Worm (Caenorhabditis elegans) whole organism, young adult: ENCODE results near the gene rsf-1.

ENCODE experiments used
- B0019.2 ChIP-seq: fragments of 200-800 bp; sonication (Bioruptor generic); conservative IDR thresholded peaks from 2 replicates; pipeline ENCODE4 v1.3.6; 2022; ENCODE audit warnings: missing genetic modification reagents, missing genetic modification characterization, missing compliant biosample characterization
- D2030.7 ChIP-seq: fragments of 200-800 bp; sonication (Bioruptor generic); IDR thresholded peaks from 2 replicates; pipeline ENCODE4 v1.3.6; 2022; ENCODE audit warnings: missing genetic modification reagents, missing genetic modification characterization, missing compliant biosample characterization
- F10E7.11 ChIP-seq: sonication (generic microtip); optimal IDR thresholded peaks from 2 replicates; lab custom pipeline; 2017; ENCODE audit warnings: mild to moderate bottlenecking, missing genetic modification characterization, moderate library complexity, missing compliant biosample characterization
- F23B12.7 ChIP-seq: sonication (generic microtip); optimal IDR thresholded peaks from 2 replicates; lab custom pipeline; 2017; ENCODE audit warnings: missing genetic modification characterization, mild to moderate bottlenecking, missing compliant biosample characterization, antibody characterized with exemption, moderate library complexity; ENCODE audit not compliant: insufficient read depth
- F33H1.4 ChIP-seq: fragments of 200-800 bp; sonication (Bioruptor generic); IDR thresholded peaks from 2 replicates; pipeline ENCODE4 v1.3.6; 2022; ENCODE audit warnings: missing genetic modification reagents, missing genetic modification characterization, missing compliant biosample characterization
- F57C9.4 ChIP-seq: sonication (generic microtip); optimal IDR thresholded peaks from 2 replicates; lab custom pipeline; 2017; ENCODE audit warnings: mild to moderate bottlenecking, missing genetic modification characterization, missing compliant biosample characterization
- Y53F4B.3 ChIP-seq: fragments of 200-800 bp; sonication (Bioruptor generic); IDR thresholded peaks from 2 replicates; pipeline ENCODE4 v1.3.6; 2022; ENCODE audit warnings: missing genetic modification reagents, missing genetic modification characterization, missing compliant biosample characterization
- Y53G8AR.9 ChIP-seq: fragments of 200-800 bp; sonication (Bioruptor generic); conservative IDR thresholded peaks from 2 replicates; pipeline ENCODE4 v1.3.6; 2022; ENCODE audit warnings: missing genetic modification reagents, missing genetic modification characterization, missing compliant biosample characterization
- ama-1 ChIP-seq, 3 experiments: fragments of 150-350 bp in 1 of 3; sonication (generic microtip) in 2 of 3; optimal IDR thresholded peaks; 2 replicates each; lab custom pipeline; 2014 to 2018; ENCODE audit warnings: missing biosample characterization in 2 of 3, missing genetic modification characterization in 2 of 3, missing genetic modification reagents in 2 of 3
- athp-1 ChIP-seq: sonication (generic microtip); optimal IDR thresholded peaks from 2 replicates; lab custom pipeline; 2017; ENCODE audit warnings: mild to moderate bottlenecking, missing genetic modification characterization, missing compliant biosample characterization
- bed-1 ChIP-seq: fragments of 200-800 bp; sonication (Bioruptor generic); IDR thresholded peaks from 2 replicates; pipeline ENCODE4 v1.3.6; 2022; ENCODE audit warnings: missing genetic modification reagents, missing genetic modification characterization, missing compliant biosample characterization
- bed-2 ChIP-seq: fragments of 200-800 bp; sonication (Bioruptor generic); IDR thresholded peaks from 2 replicates; pipeline ENCODE4 v1.3.6; 2022; ENCODE audit warnings: missing genetic modification reagents, missing genetic modification characterization, missing compliant biosample characterization
- ceh-79 ChIP-seq: sonication (generic microtip); optimal IDR thresholded peaks from 2 replicates; lab custom pipeline; 2017; ENCODE audit warnings: mild to moderate bottlenecking, missing genetic modification characterization, missing compliant biosample characterization
- die-1 ChIP-seq: sonication (generic microtip); optimal IDR thresholded peaks from 2 replicates; lab custom pipeline; 2016; ENCODE audit warnings: missing genotype, mild to moderate bottlenecking, missing genetic modification characterization, missing compliant biosample characterization
- efl-1 ChIP-seq: fragments of 150-350 bp; optimal IDR thresholded peaks from 2 replicates; lab custom pipeline; 2014; ENCODE audit warnings: missing biosample characterization, missing genetic modification reagents, missing genetic modification characterization
- egl-18 ChIP-seq: fragments of 200-800 bp; sonication (Bioruptor generic); IDR thresholded peaks from 2 replicates; pipeline ENCODE4 v1.3.6; 2022; ENCODE audit warnings: missing genetic modification reagents, missing genetic modification characterization, missing compliant biosample characterization
- ekl-4 ChIP-seq: fragments of 200-800 bp; sonication (Bioruptor generic); IDR thresholded peaks from 2 replicates; pipeline ENCODE4 v1.3.6; 2022; ENCODE audit warnings: missing genetic modification reagents, missing genetic modification characterization, missing compliant biosample characterization
- gei-17 ChIP-seq: fragments of 200-800 bp; sonication (Bioruptor generic); optimal IDR thresholded peaks from 2 replicates; lab custom pipeline; 2018; ENCODE audit warnings: mild to moderate bottlenecking, missing genetic modification characterization, missing compliant biosample characterization
- him-1 ChIP-seq: sonication (generic microtip); optimal IDR thresholded peaks from 2 replicates; lab custom pipeline; 2016; ENCODE audit warnings: missing genotype, missing genetic modification reagents, missing genetic modification characterization, missing compliant biosample characterization
- hmg-1.2 ChIP-seq: fragments of 200-800 bp; sonication (Bioruptor generic); IDR thresholded peaks from 2 replicates; pipeline ENCODE4 v1.3.6; 2022; ENCODE audit warnings: missing genetic modification reagents, missing genetic modification characterization, missing compliant biosample characterization
- lin-35 ChIP-seq, 3 experiments: fragments of 150-350 bp in 2 of 3; sonication (generic microtip) in 1 of 3; optimal IDR thresholded peaks; 2 replicates each; lab custom pipeline; 2014 to 2018; ENCODE audit warnings: missing biosample characterization in 3 of 3, missing genetic modification characterization in 3 of 3, missing genetic modification reagents in 3 of 3
- lin-40 ChIP-seq: sonication (generic microtip); optimal IDR thresholded peaks from 2 replicates; lab custom pipeline; 2016; ENCODE audit warnings: missing genetic modification characterization, mild to moderate bottlenecking, missing compliant biosample characterization, missing genotype, missing genetic modification reagents
- lin-54 ChIP-seq: fragments of 200-800 bp; sonication (Bioruptor generic); optimal IDR thresholded peaks from 2 replicates; lab custom pipeline; 2018; ENCODE audit warnings: mild to moderate bottlenecking, missing genetic modification characterization, missing compliant biosample characterization
- madf-8 ChIP-seq: fragments of 200-800 bp; sonication (Bioruptor generic); conservative IDR thresholded peaks from 2 replicates; pipeline ENCODE4 v1.3.6; 2022; ENCODE audit warnings: missing genetic modification reagents, missing genetic modification characterization, missing compliant biosample characterization
- mes-4 ChIP-seq: sonication (generic microtip); optimal IDR thresholded peaks from 2 replicates; lab custom pipeline; 2016; ENCODE audit warnings: missing genotype, missing genetic modification characterization, missing compliant biosample characterization
- nfya-1 ChIP-seq: sonication (generic microtip); optimal IDR thresholded peaks from 2 replicates; lab custom pipeline; 2017; ENCODE audit warnings: antibody characterized with exemption, missing compliant biosample characterization, missing genetic modification characterization, borderline replicate concordance; ENCODE audit not compliant: insufficient read depth
- nfyb-1 ChIP-seq: fragments of 200-800 bp; sonication (Bioruptor generic); IDR thresholded peaks from 2 replicates; pipeline ENCODE4 v1.3.6; 2022; ENCODE audit warnings: missing genetic modification reagents, missing genetic modification characterization, missing compliant biosample characterization
- nhr-27 ChIP-seq: fragments of 200-800 bp; sonication (Bioruptor generic); optimal IDR thresholded peaks from 2 replicates; lab custom pipeline; 2018; ENCODE audit warnings: mild to moderate bottlenecking, missing genetic modification characterization, moderate library complexity, missing compliant biosample characterization
- somi-1 ChIP-seq: fragments of 200-800 bp; sonication (Bioruptor generic); optimal IDR thresholded peaks from 2 replicates; lab custom pipeline; 2018; ENCODE audit warnings: mild to moderate bottlenecking, missing genetic modification characterization, missing compliant biosample characterization
- tlf-1 ChIP-seq: fragments of 200-800 bp; sonication (Bioruptor generic); optimal IDR thresholded peaks from 2 replicates; lab custom pipeline; 2018; ENCODE audit warnings: mild to moderate bottlenecking, missing genetic modification characterization, missing compliant biosample characterization
- unc-62 ChIP-seq: fragments of 150-350 bp; optimal IDR thresholded peaks from 2 replicates; lab custom pipeline; 2014; ENCODE audit warnings: missing biosample characterization, missing genetic modification reagents, missing genetic modification characterization
- zfh-2 ChIP-seq: fragments of 200-800 bp; sonication (Bioruptor generic); conservative IDR thresholded peaks from 2 replicates; pipeline ENCODE4 v1.3.6; 2022; ENCODE audit warnings: missing genetic modification reagents, missing genetic modification characterization, missing compliant biosample characterization

The rsf-1 gene

ce11 chrII:11347878-11348556 is 41.8 kb downstream of the rsf-1 start, which contains the start of the genes B0491.6 and pigm-1 (continued):
- TF ChIP-seq mes-4 (tag; lab: Kevin White, UChicago) (no peak), lin-40 (peak; percentile 64), tlf-1 (GFP tag; lab: Kevin White, UChicago) (no peak), lin-54 (GFP tag; lab: Kevin White, UChicago) (peak; percentile 62), nfya-1 (no peak), hmg-1.2 (GFP tag; lab: Robert Waterston, UW) (peak; percentile 94)

- no peak for TF ChIP-seq Y53F4B.3 (GFP tag; lab: Robert Waterston, UW)
- TF ChIP-seq somi-1 (GFP tag; lab: Kevin White, UChicago), result no peak
- no peak for TF ChIP-seq zfh-2 (GFP tag; lab: Robert Waterston, UW)
- TF ChIP-seq F33H1.4 (GFP tag; lab: Robert Waterston, UW), result no peak
- TF ChIP-seq egl-18 (GFP tag; lab: Robert Waterston, UW), result no peak
- no peak for TF ChIP-seq F57C9.4 (tag; lab: Kevin White, UChicago)
- TF ChIP-seq lin-35 (GFP tag; optimal IDR thresholded peaks at IDR 0.05; lab: Kevin White, UChicago), result no peak
- TF ChIP-seq gei-17 (GFP tag; lab: Kevin White, UChicago), result no peak
- no peak for TF ChIP-seq madf-8 (GFP tag; lab: Robert Waterston, UW)
Observed at ce11 chrII:11349892-11350291, 43.7 kb downstream of the rsf-1 start, which contains the start of gene dph-5. dph-5 (plus strand) TSS chrII:11350192.

DNA sequence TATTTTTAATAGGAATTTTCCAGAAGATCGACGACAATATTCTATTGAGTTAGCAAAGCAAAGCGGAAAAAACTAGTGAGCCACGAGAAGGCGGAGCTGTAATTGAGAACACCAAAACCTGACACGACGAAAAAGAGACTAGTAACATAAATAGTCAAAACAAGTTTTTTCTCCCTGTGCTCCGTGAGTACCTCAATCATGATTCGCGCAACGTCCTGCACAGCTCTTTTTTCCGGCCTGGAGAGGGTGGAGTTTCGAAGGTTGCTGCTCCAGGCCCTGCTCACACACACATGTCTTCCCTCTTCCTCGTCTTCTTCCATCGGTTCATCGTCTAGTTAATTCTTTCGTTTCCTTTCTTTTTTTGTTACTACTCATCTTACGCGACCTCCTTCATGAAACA is 45.4 kb downstream of the rsf-1 start, which contains the start of gene clh-2:
clh-2 (plus strand) TSS at position 301 of the 400 bp plus-strand sequence.
- no peak for TF ChIP-seq nfyb-1
- TF ChIP-seq Y53G8AR.9, result 0 out of 2 replicates have a peak, but pooled peaks have one; percentile 40
- TF ChIP-seq nhr-27 (tag; lab: Kevin White, UChicago), result no peak

ce11 chrII:11353471-11353870 is 47.3 kb downstream of the rsf-1 start:
- TF ChIP-seq bed-1 (GFP tag; lab: Robert Waterston, UW), result no peak
- no peak for TF ChIP-seq F10E7.11
- no peak for TF ChIP-seq bed-2 (GFP tag; lab: Robert Waterston, UW)
- TF ChIP-seq athp-1 (tag; lab: Kevin White, UChicago), result no peak
- no peak for TF ChIP-seq F23B12.7 (tag; lab: Kevin White, UChicago)
- no peak for TF ChIP-seq B0019.2 (GFP tag; lab: Robert Waterston, UW)
- TF ChIP-seq him-1 (tag; lab: Kevin White, UChicago), result no peak
- TF ChIP-seq ekl-4, result no peak
- no peak for TF ChIP-seq ama-1 (optimal IDR thresholded peaks at IDR 0.05; lab: Kevin White, UChicago)
- no peak for TF ChIP-seq ama-1 (GFP tag; optimal IDR thresholded peaks at IDR 0.05; lab: Kevin White, UChicago)
- no peak for TF ChIP-seq egl-18 (GFP tag; lab: Robert Waterston, UW)
- TF ChIP-seq efl-1 (GFP tag; lab: Kevin White, UChicago), result no peak
- TF ChIP-seq D2030.7 (GFP tag; lab: Robert Waterston, UW), result no peak
- TF ChIP-seq unc-62 (GFP tag; lab: Kevin White, UChicago), result no peak
- TF ChIP-seq die-1 (tag; lab: Kevin White, UChicago), result no peak
- no peak for TF ChIP-seq ceh-79 (tag; lab: Kevin White, UChicago)
- TF ChIP-seq, all 124 proteins: peak for 0
